Fruit fly (Drosophila melanogaster): ENCODE data around the gene Cpsf100.

Gene Cpsf100

DNA sequence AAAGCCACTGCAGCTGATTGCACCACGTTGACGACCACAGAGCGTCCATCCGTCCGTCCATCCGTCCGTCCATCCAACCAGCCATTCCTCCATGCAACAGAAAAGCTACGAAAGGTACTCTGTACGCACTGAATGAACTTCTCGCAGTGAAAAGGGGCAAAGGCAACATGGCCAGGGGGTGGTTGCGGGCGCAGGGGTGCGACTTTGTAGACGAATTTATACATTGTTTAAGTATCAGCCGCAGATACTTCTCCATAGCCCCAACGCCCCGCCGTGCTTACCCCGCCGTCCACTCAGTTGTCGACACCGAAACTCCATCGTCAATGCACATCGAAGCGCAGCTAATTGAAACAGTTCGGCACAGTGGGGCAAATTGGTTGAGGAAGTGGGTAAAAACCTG, 34.4 kb upstream of the Cpsf100 start:
- TF ChIP-seq pad (GFP tag; optimal IDR thresholded peaks at IDR 0.05) (no peak), Crg-1 (GFP tag; optimal IDR thresholded peaks at IDR 0.05) (no peak), ovo (GFP tag; optimal IDR thresholded peaks at IDR 0.05) (no peak), tj (GFP tag; optimal IDR thresholded peaks at IDR 0.05) (no peak), CG12768 (GFP tag; optimal IDR thresholded peaks at IDR 0.05) (no peak), CG5204 (GFP tag; optimal IDR thresholded peaks at IDR 0.05) (no peak)

DNA sequence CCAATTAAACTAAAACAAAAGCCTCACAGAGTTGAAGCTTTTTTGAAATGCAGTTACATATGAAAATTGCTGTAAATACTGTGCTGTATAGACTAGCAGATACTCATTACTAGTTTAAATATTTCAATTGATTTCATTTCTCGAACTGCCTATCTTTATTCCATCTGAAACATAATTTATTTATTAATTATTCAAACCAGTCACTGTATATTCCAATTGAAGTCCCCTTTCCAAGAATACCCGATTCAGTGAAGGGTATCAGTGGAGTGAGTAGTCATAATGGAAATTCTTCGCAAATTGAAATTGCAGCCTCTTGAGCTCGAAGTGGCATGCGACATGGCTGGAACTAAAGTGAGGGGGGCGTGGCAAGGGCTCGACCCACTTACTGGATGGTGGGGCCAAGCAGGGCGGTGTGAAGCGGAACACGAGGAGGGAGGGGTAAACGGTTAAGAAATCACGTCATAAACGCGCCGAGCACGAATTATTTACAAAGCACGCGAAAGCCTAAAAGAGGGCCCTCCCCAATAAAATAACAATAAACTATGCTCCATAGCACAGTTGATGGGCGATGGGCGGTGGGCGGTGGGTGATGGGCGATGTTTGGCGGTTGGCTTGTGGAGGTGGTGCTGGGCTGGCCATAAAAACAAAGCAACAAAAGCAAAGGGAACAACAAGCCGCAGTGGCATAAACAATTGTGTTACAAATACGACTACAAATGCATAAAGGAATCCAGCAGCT, 29.3 kb upstream of the Cpsf100 start:
- TF ChIP-seq bab1 (GFP tag; optimal IDR thresholded peaks at IDR 0.05) (peak; percentile 70), Crg-1 (GFP tag; optimal IDR thresholded peaks at IDR 0.05) (no peak)

DNA sequence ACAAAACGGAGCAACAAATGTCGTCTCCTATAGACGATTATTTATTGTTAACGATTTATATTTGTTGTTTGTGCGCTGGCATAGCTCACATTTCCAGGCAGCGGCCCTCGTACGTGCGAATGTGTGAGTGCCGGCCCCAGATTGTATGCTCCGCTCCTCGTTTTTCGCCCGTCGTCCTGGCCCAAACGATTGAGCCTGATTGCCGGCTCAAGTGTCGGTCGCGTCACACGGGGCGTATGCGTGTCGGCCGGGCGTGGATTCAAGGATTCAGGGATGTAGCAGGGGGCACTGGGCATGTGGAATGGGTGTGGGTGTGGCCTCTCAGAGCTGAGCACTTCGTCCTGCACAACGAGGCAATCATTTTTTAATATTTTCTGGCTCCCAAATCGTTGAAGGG, 28.8 kb upstream of the Cpsf100 start:
- TF ChIP-seq kay (GFP tag; ENCODE audit: borderline replicate concordance) (no peak), cic (GFP tag; optimal IDR thresholded peaks at IDR 0.05) (no peak), CG7101 (tag; optimal IDR thresholded peaks at IDR 0.05) (no peak), toe (GFP tag; optimal IDR thresholded peaks at IDR 0.05) (no peak), CG14711 (tag; optimal IDR thresholded peaks at IDR 0.05) (no peak), cnc (optimal IDR thresholded peaks at IDR 0.05) (no peak), CG5204 (GFP tag; optimal IDR thresholded peaks at IDR 0.05) (no peak), bab1 (GFP tag; optimal IDR thresholded peaks at IDR 0.05) (no peak), tj (GFP tag; optimal IDR thresholded peaks at IDR 0.05) (no peak), Hr96 (GFP tag; optimal IDR thresholded peaks at IDR 0.05) (no peak), CG11617 (GFP tag; optimal IDR thresholded peaks at IDR 0.05) (no peak), Clk (GFP tag; optimal IDR thresholded peaks at IDR 0.05) (no peak), CG7045 (GFP tag; optimal IDR thresholded peaks at IDR 0.05) (no peak), CG1620 (GFP tag; optimal IDR thresholded peaks at IDR 0.05) (no peak), CG33017 (tag; optimal IDR thresholded peaks at IDR 0.05) (no peak), Crg-1 (GFP tag; optimal IDR thresholded peaks at IDR 0.05) (no peak), Mnt (GFP tag; optimal IDR thresholded peaks at IDR 0.05) (no peak), pad (GFP tag; optimal IDR thresholded peaks at IDR 0.05) (no peak), CG12768 (GFP tag; optimal IDR thresholded peaks at IDR 0.05) (no peak), ovo (GFP tag; optimal IDR thresholded peaks at IDR 0.05) (no peak)

DNA sequence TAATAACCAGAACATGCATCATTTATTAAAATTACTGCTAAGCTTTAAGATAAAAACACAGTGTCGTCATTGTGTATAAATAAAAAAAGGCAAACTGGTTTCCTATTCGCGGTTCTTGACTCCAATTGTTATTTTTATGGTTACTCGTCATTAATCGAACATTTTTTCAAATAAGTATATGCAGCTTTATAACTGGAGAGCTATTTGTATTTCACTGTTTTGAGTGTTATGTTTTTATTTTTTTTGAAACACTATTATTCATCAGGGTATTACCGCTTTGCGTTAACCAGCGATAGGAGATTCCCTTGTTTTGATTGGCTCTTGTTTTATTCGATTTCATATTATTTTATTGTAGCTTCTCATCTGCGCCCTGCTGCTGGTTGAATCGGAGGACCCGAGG, 23.2 kb upstream of the Cpsf100 start:
- TF ChIP-seq CG14711 (tag; optimal IDR thresholded peaks at IDR 0.05) = no peak
- TF ChIP-seq CG33017 (tag; optimal IDR thresholded peaks at IDR 0.05) = no peak
- no peak for TF ChIP-seq Crg-1 (GFP tag; optimal IDR thresholded peaks at IDR 0.05)
- TF ChIP-seq cnc (optimal IDR thresholded peaks at IDR 0.05) = no peak
- no peak for TF ChIP-seq cic (GFP tag; optimal IDR thresholded peaks at IDR 0.05)
- TF ChIP-seq Mnt (GFP tag; optimal IDR thresholded peaks at IDR 0.05) = no peak
- TF ChIP-seq CG7045 (GFP tag; optimal IDR thresholded peaks at IDR 0.05) = no peak
- TF ChIP-seq pad (GFP tag; optimal IDR thresholded peaks at IDR 0.05) = no peak
- no peak for TF ChIP-seq Clk (GFP tag; optimal IDR thresholded peaks at IDR 0.05)
- TF ChIP-seq CG11617 (GFP tag; optimal IDR thresholded peaks at IDR 0.05) = no peak
- TF ChIP-seq toe (GFP tag; optimal IDR thresholded peaks at IDR 0.05) = no peak
- TF ChIP-seq CG5204 (GFP tag; optimal IDR thresholded peaks at IDR 0.05) = no peak

DNA sequence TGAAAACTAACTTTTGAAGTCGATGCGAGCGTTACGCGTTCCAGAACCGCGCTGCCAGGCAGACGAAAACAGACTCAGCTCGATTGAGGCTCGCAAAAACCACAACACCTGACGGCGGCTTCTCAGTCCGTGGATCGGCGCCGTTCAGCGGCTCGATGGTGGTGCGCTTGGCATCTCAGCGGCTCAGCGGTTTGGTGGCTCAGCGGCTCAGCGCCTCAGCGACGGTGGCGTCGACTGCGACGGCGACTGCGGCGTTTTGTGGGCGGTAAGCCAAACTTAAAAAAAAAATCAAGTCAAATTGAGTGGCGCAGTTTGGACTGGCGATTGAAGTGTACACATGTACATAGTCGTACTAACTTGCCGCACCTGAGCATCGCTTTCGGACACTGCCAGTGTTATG, 14.0 kb upstream of the Cpsf100 start, which contains the start of gene wat:
Gene wat, minus strand, starts transcription at position 41 of the 400 bp plus-strand sequence.
- no peak for TF ChIP-seq CG7045 (GFP tag; optimal IDR thresholded peaks at IDR 0.05)
- TF ChIP-seq bab1 (GFP tag; optimal IDR thresholded peaks at IDR 0.05) = no peak
- TF ChIP-seq CG11617 (GFP tag; optimal IDR thresholded peaks at IDR 0.05) = no peak
- no peak for TF ChIP-seq Clk (GFP tag; optimal IDR thresholded peaks at IDR 0.05)

DNA sequence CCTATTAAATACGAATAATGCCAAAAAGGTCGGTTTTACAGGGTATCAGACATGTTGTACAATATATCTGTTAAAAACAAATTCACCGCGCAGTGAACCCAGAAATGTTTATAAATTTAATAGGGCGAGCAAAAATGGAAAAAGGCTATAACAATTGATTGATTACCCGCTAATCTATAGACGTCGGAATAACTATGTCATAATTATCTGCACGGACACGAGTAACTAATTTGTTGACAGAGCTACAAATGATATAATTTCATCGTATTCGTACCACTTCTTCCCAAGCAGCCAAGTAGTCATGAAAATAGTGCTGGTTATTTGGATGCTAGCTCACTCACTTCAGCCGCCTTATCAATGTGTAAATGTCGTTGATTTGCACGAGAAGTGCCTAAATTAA, 9.7 kb upstream of the Cpsf100 start, which contains the start of gene CG14518:
Gene CG14518, plus strand, starts transcription at position 301 of the 400 bp plus-strand sequence.
- TF ChIP-seq Clk (GFP tag; optimal IDR thresholded peaks at IDR 0.05) (no peak), pad (GFP tag; optimal IDR thresholded peaks at IDR 0.05) (no peak), ovo (GFP tag; optimal IDR thresholded peaks at IDR 0.05) (no peak), CG7101 (tag; optimal IDR thresholded peaks at IDR 0.05) (no peak), bab1 (GFP tag; optimal IDR thresholded peaks at IDR 0.05) (no peak), Mnt (GFP tag; optimal IDR thresholded peaks at IDR 0.05) (no peak), CG33017 (tag; optimal IDR thresholded peaks at IDR 0.05) (no peak), tj (GFP tag; optimal IDR thresholded peaks at IDR 0.05) (no peak), cic (GFP tag; optimal IDR thresholded peaks at IDR 0.05) (no peak), CG12768 (GFP tag; optimal IDR thresholded peaks at IDR 0.05) (no peak), Hr96 (GFP tag; optimal IDR thresholded peaks at IDR 0.05) (no peak), cnc (optimal IDR thresholded peaks at IDR 0.05) (no peak), Crg-1 (GFP tag; optimal IDR thresholded peaks at IDR 0.05) (no peak), toe (GFP tag; optimal IDR thresholded peaks at IDR 0.05) (no peak), kay (GFP tag; ENCODE audit: borderline replicate concordance) (no peak), CG7045 (GFP tag; optimal IDR thresholded peaks at IDR 0.05) (no peak), CG5204 (GFP tag; optimal IDR thresholded peaks at IDR 0.05) (no peak), CG14711 (tag; optimal IDR thresholded peaks at IDR 0.05) (no peak), CG1620 (GFP tag; optimal IDR thresholded peaks at IDR 0.05) (no peak)

DNA sequence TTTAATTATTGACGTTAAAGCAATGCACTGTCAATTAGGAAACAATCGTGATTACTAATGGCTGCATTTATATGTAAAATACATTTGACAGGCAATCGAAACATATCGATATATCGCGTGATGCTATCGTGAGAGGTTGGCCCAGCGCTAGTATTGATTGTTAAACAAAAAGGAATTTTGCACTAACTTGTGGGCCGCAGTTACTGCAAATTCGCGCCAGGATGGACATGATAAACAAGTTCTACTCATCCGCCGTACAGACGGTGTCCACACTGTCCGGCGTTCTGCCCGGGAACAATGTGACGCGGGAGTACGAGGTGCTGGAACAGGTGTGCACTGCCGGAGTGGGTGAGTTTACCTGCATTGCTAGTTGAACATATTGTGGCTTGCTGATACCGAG, 7.3 kb upstream of the Cpsf100 start, which contains the start of the genes eIF4E6 and CG1951:
Gene eIF4E6, minus strand, starts transcription at position 53 of the 400 bp plus-strand sequence.
Gene CG1951, plus strand, starts transcription at position 115 of the 400 bp plus-strand sequence.
- TF ChIP-seq CG7045 (GFP tag; optimal IDR thresholded peaks at IDR 0.05) = no peak
- TF ChIP-seq bab1 (GFP tag; optimal IDR thresholded peaks at IDR 0.05) = peak; percentile 57
- no peak for TF ChIP-seq CG11617 (GFP tag; optimal IDR thresholded peaks at IDR 0.05)
